Worm (Caenorhabditis elegans) whole organism, young adult: Measurements from ENCODE around the gene sax-2.

Experiments used
- B0261.1 ChIP-seq: sonication (generic microtip); optimal IDR thresholded peaks from 2 replicates; lab custom pipeline; 2016; ENCODE audit warnings: mild to moderate bottlenecking, missing genetic modification characterization, moderate library complexity, missing compliant biosample characterization
- attf-6 ChIP-seq: fragments of 200-800 bp; sonication (Bioruptor generic); IDR thresholded peaks from 2 replicates; pipeline ENCODE4 v1.3.6; 2022; ENCODE audit warnings: missing genetic modification reagents, missing genetic modification characterization, missing compliant biosample characterization
- ekl-4 ChIP-seq: fragments of 200-800 bp; sonication (Bioruptor generic); IDR thresholded peaks from 2 replicates; pipeline ENCODE4 v1.3.6; 2022; ENCODE audit warnings: missing genetic modification reagents, missing genetic modification characterization, missing compliant biosample characterization
- him-1 ChIP-seq: sonication (generic microtip); optimal IDR thresholded peaks from 2 replicates; lab custom pipeline; 2016; ENCODE audit warnings: missing genotype, missing genetic modification reagents, missing genetic modification characterization, missing compliant biosample characterization
- lin-40 ChIP-seq: sonication (generic microtip); optimal IDR thresholded peaks from 2 replicates; lab custom pipeline; 2016; ENCODE audit warnings: missing genetic modification characterization, mild to moderate bottlenecking, missing compliant biosample characterization, missing genotype, missing genetic modification reagents
- lir-1 ChIP-seq: fragments of 200-800 bp; sonication (Bioruptor generic); conservative IDR thresholded peaks from 2 replicates; pipeline ENCODE4 v1.3.6; 2022; ENCODE audit warnings: missing genetic modification reagents, missing genetic modification characterization, missing compliant biosample characterization
- lsl-1 ChIP-seq: fragments of 200-800 bp; sonication (Bioruptor generic); optimal IDR thresholded peaks from 2 replicates; lab custom pipeline; 2018; ENCODE audit warnings: mild to moderate bottlenecking, missing genetic modification characterization, moderate library complexity, missing compliant biosample characterization
- madf-10 ChIP-seq: sonication (generic microtip); optimal IDR thresholded peaks from 2 replicates; lab custom pipeline; 2016; ENCODE audit warnings: mild to moderate bottlenecking, missing genetic modification characterization, missing compliant biosample characterization
- madf-3 ChIP-seq: fragments of 200-800 bp; sonication (Bioruptor generic); IDR thresholded peaks from 2 replicates; pipeline ENCODE4 v1.3.6; 2022; ENCODE audit warnings: missing genetic modification reagents, missing genetic modification characterization, missing compliant biosample characterization
- mes-4 ChIP-seq: sonication (generic microtip); optimal IDR thresholded peaks from 2 replicates; lab custom pipeline; 2016; ENCODE audit warnings: missing genotype, missing genetic modification characterization, missing compliant biosample characterization
- nhr-90 ChIP-seq: sonication (generic microtip); optimal IDR thresholded peaks from 2 replicates; lab custom pipeline; 2016; ENCODE audit warnings: missing genotype, mild to moderate bottlenecking, missing genetic modification characterization, missing compliant biosample characterization
- pha-4 ChIP-seq: fragments of 150-350 bp; sonication (generic microtip); optimal IDR thresholded peaks from 2 replicates; lab custom pipeline; 2014; ENCODE audit warnings: missing biosample characterization, missing genetic modification reagents, missing genetic modification characterization
- unc-62 ChIP-seq: fragments of 150-350 bp; optimal IDR thresholded peaks from 2 replicates; lab custom pipeline; 2014; ENCODE audit warnings: missing biosample characterization, missing genetic modification reagents, missing genetic modification characterization

DNA sequence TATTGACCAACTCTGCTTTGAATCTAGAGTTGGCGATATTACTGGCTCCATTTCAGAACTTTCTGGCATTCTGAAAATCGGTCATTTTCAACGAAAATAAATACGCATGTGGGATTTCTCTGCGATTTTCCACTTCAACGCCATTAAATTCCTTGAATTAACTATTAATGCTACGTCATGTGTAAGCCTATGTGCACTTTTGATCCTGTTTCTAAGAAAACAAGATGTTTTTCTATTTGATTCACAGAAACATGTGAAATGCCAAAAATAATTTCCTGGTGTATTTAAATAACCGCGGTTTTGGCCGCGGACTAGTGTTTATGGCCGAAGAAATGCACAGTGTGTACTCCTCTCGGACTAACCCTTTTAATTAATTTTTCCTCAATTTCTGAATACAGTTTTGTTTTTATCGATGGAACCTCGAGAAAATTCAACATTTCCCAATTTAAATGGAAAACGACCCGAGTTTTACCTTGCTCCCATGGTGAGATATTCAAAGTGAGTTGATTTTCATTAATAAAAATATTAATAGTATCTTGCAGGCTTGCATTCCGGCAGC lies 40.7 kb upstream of the sax-2 start, which contains the start of the genes C45G9.11 and C45G9.2:
- no peak for TF ChIP-seq pha-4
- TF ChIP-seq lin-40 (tag; lab: Kevin White, UChicago) = no peak
- TF ChIP-seq mes-4 (tag; lab: Kevin White, UChicago) = no peak
- TF ChIP-seq lir-1 (GFP tag; lab: Robert Waterston, UW) = no peak
- peak; percentile 61 for TF ChIP-seq him-1 (tag; lab: Kevin White, UChicago)
- no peak for TF ChIP-seq B0261.1 (tag; lab: Kevin White, UChicago)
- TF ChIP-seq lsl-1 (GFP tag; lab: Kevin White, UChicago) = peak; percentile 39
- TF ChIP-seq madf-10 = no peak
- no peak for TF ChIP-seq attf-6 (GFP tag; lab: Robert Waterston, UW)
- no peak for TF ChIP-seq madf-3 (GFP tag; lab: Robert Waterston, UW)
- TF ChIP-seq ekl-4 (GFP tag; lab: Robert Waterston, UW) = 0 out of 2 replicates have a peak, but pooled peaks have one; percentile 37
- TF ChIP-seq unc-62 (GFP tag; lab: Kevin White, UChicago) = no peak
- TF ChIP-seq nhr-90 (tag; lab: Kevin White, UChicago) = no peak
